Worm (Caenorhabditis elegans) whole organism, early embryonic: ENCODE measurements around the gene R144.6.

ENCODE experiments used
- B0310.2 ChIP-seq: sonication (generic microtip); optimal IDR thresholded peaks from 2 replicates; lab custom pipeline; 2016; ENCODE audit warnings: mild to moderate bottlenecking, missing genetic modification characterization, missing compliant biosample characterization
- F13C5.2 ChIP-seq: sonication (generic microtip); optimal IDR thresholded peaks from 2 replicates; lab custom pipeline; 2017; ENCODE audit warnings: mild to moderate bottlenecking, missing genetic modification characterization, inconsistent platforms, missing compliant biosample characterization
- aly-1 ChIP-seq: sonication (generic microtip); optimal IDR thresholded peaks from 2 replicates; lab custom pipeline; 2016; ENCODE audit warnings: missing genetic modification characterization, missing compliant biosample characterization
- ama-1 ChIP-seq: fragments of 150-350 bp; optimal IDR thresholded peaks from 2 replicates; lab custom pipeline; 2014
- ceh-13 ChIP-seq: fragments of 200-800 bp; sonication (Bioruptor generic); optimal IDR thresholded peaks from 2 replicates; lab custom pipeline; 2018; ENCODE audit warnings: mild to moderate bottlenecking, missing genetic modification characterization, missing compliant biosample characterization
- ceh-36 ChIP-seq: sonication (generic microtip); optimal IDR thresholded peaks from 2 replicates; lab custom pipeline; 2016; ENCODE audit warnings: missing genetic modification characterization, inconsistent platforms, missing compliant biosample characterization
- ets-7 ChIP-seq: sonication (generic microtip); optimal IDR thresholded peaks from 2 replicates; lab custom pipeline; 2016; ENCODE audit warnings: missing genotype, missing genetic modification characterization, missing compliant biosample characterization
- flt-1 ChIP-seq: fragments of 200-800 bp; sonication (Bioruptor generic); IDR thresholded peaks from 2 replicates; pipeline ENCODE4 v1.3.6; 2022; ENCODE audit warnings: missing genetic modification characterization, missing compliant biosample characterization
- hmbx-1 ChIP-seq: sonication (generic microtip); optimal IDR thresholded peaks from 2 replicates; lab custom pipeline; 2016; ENCODE audit warnings: mild to moderate bottlenecking, missing genetic modification characterization, missing compliant biosample characterization
- hmg-4 ChIP-seq: fragments of 200-800 bp; sonication (Bioruptor generic); optimal IDR thresholded peaks from 2 replicates; lab custom pipeline; 2018; ENCODE audit warnings: mild to moderate bottlenecking, missing genetic modification characterization, missing compliant biosample characterization
- hnd-1 ChIP-seq: sonication (generic microtip); optimal IDR thresholded peaks from 2 replicates; lab custom pipeline; 2016; ENCODE audit warnings: missing genetic modification characterization, missing compliant biosample characterization
- pes-1 ChIP-seq: fragments of 200-800 bp; sonication (Bioruptor generic); IDR thresholded peaks from 2 replicates; pipeline ENCODE4 v1.3.6; 2022; ENCODE audit warnings: missing genetic modification reagents, missing genetic modification characterization, missing compliant biosample characterization
- scrt-1 ChIP-seq: fragments of 200-800 bp; sonication (Bioruptor generic); IDR thresholded peaks from 2 replicates; pipeline ENCODE4 v1.3.6; 2022; ENCODE audit warnings: missing genetic modification characterization, missing compliant biosample characterization
- sea-1 ChIP-seq: fragments of 200-800 bp; sonication (Bioruptor generic); conservative IDR thresholded peaks from 2 replicates; pipeline ENCODE4 v1.3.6; 2022; ENCODE audit warnings: missing genetic modification characterization, missing compliant biosample characterization
- tbx-11 ChIP-seq: fragments of 200-800 bp; sonication (Bioruptor generic); IDR thresholded peaks from 2 replicates; pipeline ENCODE4 v1.3.6; 2022; ENCODE audit warnings: missing genetic modification characterization, missing compliant biosample characterization
- tbx-37 ChIP-seq: fragments of 200-800 bp; sonication (Bioruptor generic); conservative IDR thresholded peaks from 2 replicates; pipeline ENCODE4 v1.3.6; 2022; ENCODE audit warnings: missing genetic modification reagents, missing genetic modification characterization, missing compliant biosample characterization
- tra-4 ChIP-seq: sonication (generic microtip); optimal IDR thresholded peaks from 2 replicates; lab custom pipeline; 2017; ENCODE audit warnings: missing genetic modification characterization, missing compliant biosample characterization

R144.6 gene

ce11 chrIII:5004621-5005020 is at the start of gene R144.6:
R144.6 (minus strand) TSS chrIII:5004721.
- TF ChIP-seq sea-1 (GFP tag; lab: Robert Waterston, UW) (no peak), tra-4 (no peak), hnd-1 (tag; lab: Kevin White, UChicago) (no peak), hmg-4 (GFP tag; lab: Kevin White, UChicago) (no peak), ets-7 (tag; lab: Kevin White, UChicago) (no peak), flt-1 (GFP tag; lab: Robert Waterston, UW) (no peak), pes-1 (GFP tag; lab: Robert Waterston, UW) (no peak), B0310.2 (tag; lab: Kevin White, UChicago) (no peak)

DNA sequence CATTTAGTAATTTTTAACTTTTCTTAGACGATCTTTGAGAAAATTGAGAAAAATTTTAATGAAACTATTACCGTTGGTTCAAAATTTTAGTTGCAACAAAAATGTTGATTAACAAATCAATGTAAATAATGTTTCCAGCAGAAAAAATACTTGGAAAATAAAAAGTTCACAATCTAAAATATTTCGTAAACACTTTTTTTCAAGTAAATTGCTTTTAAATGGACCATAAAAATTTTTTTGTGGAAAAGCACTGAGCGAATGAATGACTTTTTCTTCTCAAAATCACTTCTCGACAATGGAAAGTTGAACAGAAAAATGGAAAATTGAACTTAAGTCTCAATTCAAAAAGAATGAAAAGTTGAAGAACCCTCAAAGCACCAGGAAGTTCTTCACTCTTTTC is 49.0 kb upstream of the R144.6 start, which contains the start of gene C45G9.8:
Gene C45G9.8, minus strand, starts transcription at position 101 of the 400 bp plus-strand sequence.
- no peak for TF ChIP-seq pes-1 (GFP tag; lab: Robert Waterston, UW)
- TF ChIP-seq aly-1 (tag; lab: Kevin White, UChicago): no peak
- no peak for TF ChIP-seq hmbx-1 (tag; lab: Kevin White, UChicago)
- TF ChIP-seq tbx-11 (GFP tag; lab: Robert Waterston, UW): no peak
- TF ChIP-seq tra-4: no peak
- no peak for TF ChIP-seq scrt-1 (GFP tag; lab: Robert Waterston, UW)

DNA sequence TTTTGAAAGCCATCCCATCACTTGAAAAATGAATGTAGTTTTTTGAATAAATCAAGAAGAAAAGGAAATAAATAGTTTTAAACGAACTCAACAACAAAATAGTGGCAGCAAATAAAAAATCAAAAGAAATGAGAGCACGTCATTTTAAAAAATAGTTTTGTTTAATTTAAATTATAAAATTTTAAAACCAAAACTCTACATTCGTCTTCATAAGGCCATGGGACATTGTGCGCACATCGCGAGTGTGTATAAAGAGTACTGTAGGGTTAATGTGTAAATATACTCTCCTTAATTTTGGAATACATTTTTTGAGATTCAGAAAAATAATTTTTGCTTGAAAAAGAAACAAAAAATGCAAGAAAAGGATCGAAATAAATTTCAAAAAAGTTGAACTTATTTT is 47.4 kb upstream of the R144.6 start, which contains the start of gene C45G9.15:
Gene C45G9.15, minus strand, starts transcription at position 101 of the 400 bp plus-strand sequence.
- TF ChIP-seq ama-1 (lab: Kevin White, UChicago) (no peak), hmbx-1 (tag; lab: Kevin White, UChicago) (no peak), flt-1 (GFP tag; lab: Robert Waterston, UW) (no peak), ceh-13 (GFP tag; lab: Kevin White, UChicago) (no peak), hnd-1 (tag; lab: Kevin White, UChicago) (no peak), hmg-4 (GFP tag; lab: Kevin White, UChicago) (no peak), tbx-11 (GFP tag; lab: Robert Waterston, UW) (no peak), ets-7 (tag; lab: Kevin White, UChicago) (no peak), pes-1 (GFP tag; lab: Robert Waterston, UW) (no peak), F13C5.2 (tag; lab: Kevin White, UChicago) (no peak), aly-1 (tag; lab: Kevin White, UChicago) (no peak)

DNA sequence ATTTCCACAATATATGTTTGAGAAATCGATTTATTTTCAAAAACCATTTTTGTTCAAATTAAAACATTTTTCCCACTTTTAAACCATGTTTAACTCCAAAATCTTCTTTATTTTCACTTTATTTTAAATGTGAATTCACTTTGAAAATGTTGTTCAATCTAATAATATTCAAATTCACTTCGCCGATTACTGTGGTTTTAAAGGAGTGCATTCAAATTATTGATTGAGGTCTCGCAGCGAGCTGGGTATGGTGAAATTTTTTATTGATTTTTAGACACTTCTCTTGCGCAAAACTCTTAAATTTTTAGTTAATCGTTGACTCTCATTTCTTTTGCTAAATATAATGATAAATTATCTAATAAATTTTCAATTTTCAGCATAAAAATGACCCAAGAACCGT is 43.2 kb upstream of the R144.6 start, which contains the start of gene C45G9.5:
Gene C45G9.5, plus strand, starts transcription at position 378 of the 400 bp plus-strand sequence.
- TF ChIP-seq ceh-36 (tag; lab: Kevin White, UChicago): no peak
- TF ChIP-seq hmg-4 (GFP tag; lab: Kevin White, UChicago): no peak
- TF ChIP-seq tbx-11 (GFP tag; lab: Robert Waterston, UW): no peak
- TF ChIP-seq ets-7 (tag; lab: Kevin White, UChicago): no peak
- no peak for TF ChIP-seq pes-1 (GFP tag; lab: Robert Waterston, UW)
- TF ChIP-seq flt-1 (GFP tag; lab: Robert Waterston, UW): no peak
- TF ChIP-seq tra-4: no peak
- no peak for TF ChIP-seq B0310.2 (tag; lab: Kevin White, UChicago)

- TF ChIP-seq ets-7 (tag; lab: Kevin White, UChicago) (no peak), tbx-37 (GFP tag; lab: Robert Waterston, UW) (no peak), ama-1 (lab: Kevin White, UChicago) (no peak), tra-4 (no peak), B0310.2 (tag; lab: Kevin White, UChicago) (no peak), sea-1 (GFP tag; lab: Robert Waterston, UW) (no peak), aly-1 (tag; lab: Kevin White, UChicago) (no peak), scrt-1 (GFP tag; lab: Robert Waterston, UW) (no peak), tbx-11 (GFP tag; lab: Robert Waterston, UW) (no peak), ceh-13 (GFP tag; lab: Kevin White, UChicago) (no peak), ceh-36 (tag; lab: Kevin White, UChicago) (no peak), hmbx-1 (tag; lab: Kevin White, UChicago) (no peak), F13C5.2 (tag; lab: Kevin White, UChicago) (no peak), hnd-1 (tag; lab: Kevin White, UChicago) (no peak), pes-1 (GFP tag; lab: Robert Waterston, UW) (no peak), hmg-4 (GFP tag; lab: Kevin White, UChicago) (no peak), flt-1 (GFP tag; lab: Robert Waterston, UW) (no peak)
Observed at ce11 chrIII:5047175-5047574, 42.7 kb upstream of the R144.6 start, which contains the start of gene txbp-3. txbp-3 (minus strand) TSS chrIII:5047459.

DNA sequence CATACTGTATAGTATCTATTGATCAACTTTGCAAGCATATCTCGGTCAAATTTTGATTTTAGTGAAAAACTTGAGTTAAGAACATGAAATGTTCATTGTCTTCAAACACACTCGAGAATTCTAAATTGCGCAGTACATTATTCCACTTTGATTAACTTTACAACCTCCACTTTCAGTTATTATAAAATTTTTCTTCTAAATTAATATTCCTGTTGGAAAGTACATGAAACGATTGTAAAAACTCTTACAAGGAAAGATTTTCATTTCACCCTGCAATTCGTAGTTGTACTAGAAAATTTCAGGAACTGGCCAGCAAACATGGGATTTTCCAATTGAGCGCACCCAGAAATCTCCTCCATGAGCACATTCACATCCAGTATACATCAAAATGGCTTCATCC is 40.2 kb upstream of the R144.6 start, which contains the start of gene C45G9.14:
Gene C45G9.14, plus strand, starts transcription at position 301 of the 400 bp plus-strand sequence.
- no peak for TF ChIP-seq tbx-37 (GFP tag; lab: Robert Waterston, UW)
- no peak for TF ChIP-seq hnd-1 (tag; lab: Kevin White, UChicago)
- no peak for TF ChIP-seq B0310.2 (tag; lab: Kevin White, UChicago)
- TF ChIP-seq scrt-1 (GFP tag; lab: Robert Waterston, UW): no peak
- TF ChIP-seq pes-1 (GFP tag; lab: Robert Waterston, UW): no peak

DNA sequence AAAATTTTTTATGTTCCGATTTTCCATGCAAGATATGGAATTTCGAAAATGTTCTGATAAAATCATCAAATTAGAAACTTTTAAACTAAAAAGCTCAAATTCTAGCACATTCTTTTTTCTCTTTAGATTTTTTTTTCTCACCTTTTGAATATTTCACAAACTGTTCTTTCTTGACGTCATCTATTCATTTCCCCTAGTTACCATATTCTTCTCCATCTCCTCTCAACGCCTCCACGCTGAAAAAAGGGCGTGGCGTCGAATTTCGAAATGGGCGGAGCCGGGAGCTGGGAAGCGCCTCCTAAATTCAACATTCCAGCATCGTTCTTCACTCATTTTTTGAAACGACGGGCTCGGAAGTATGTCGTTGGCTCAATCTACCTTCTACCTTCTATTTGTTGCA is 37.6 kb upstream of the R144.6 start, which contains the start of gene nlp-43:
Gene nlp-43, plus strand, starts transcription at position 301 of the 400 bp plus-strand sequence.
- no peak for TF ChIP-seq pes-1 (GFP tag; lab: Robert Waterston, UW)

ce11 chrIII:5036158-5036557 is 31.6 kb upstream of the R144.6 start, which contains the start of gene C45G9.6:
C45G9.6 (plus strand) TSS chrIII:5036458.
- no peak for TF ChIP-seq tbx-37 (GFP tag; lab: Robert Waterston, UW)
- no peak for TF ChIP-seq hmg-4 (GFP tag; lab: Kevin White, UChicago)
- no peak for TF ChIP-seq ets-7 (tag; lab: Kevin White, UChicago)
- no peak for TF ChIP-seq flt-1 (GFP tag; lab: Robert Waterston, UW)
- no peak for TF ChIP-seq hnd-1 (tag; lab: Kevin White, UChicago)
- no peak for TF ChIP-seq hmbx-1 (tag; lab: Kevin White, UChicago)
- TF ChIP-seq tbx-11 (GFP tag; lab: Robert Waterston, UW): no peak
- no peak for TF ChIP-seq B0310.2 (tag; lab: Kevin White, UChicago)
- no peak for TF ChIP-seq ceh-36 (tag; lab: Kevin White, UChicago)
- TF ChIP-seq F13C5.2 (tag; lab: Kevin White, UChicago): no peak
- no peak for TF ChIP-seq sea-1 (GFP tag; lab: Robert Waterston, UW)
- TF ChIP-seq scrt-1 (GFP tag; lab: Robert Waterston, UW): no peak
- no peak for TF ChIP-seq aly-1 (tag; lab: Kevin White, UChicago)
- no peak for TF ChIP-seq tra-4
- no peak for TF ChIP-seq ceh-13 (GFP tag; lab: Kevin White, UChicago)
- no peak for TF ChIP-seq ama-1 (lab: Kevin White, UChicago)
- no peak for TF ChIP-seq pes-1 (GFP tag; lab: Robert Waterston, UW)
